Worm (Caenorhabditis elegans) whole organism, L1 larva: ENCODE data around the gene F41E7.7.

Experiments
- C04F5.9 ChIP-seq: sonication (generic microtip); optimal IDR thresholded peaks from 2 replicates; lab custom pipeline; 2016; ENCODE audit warnings: missing genetic modification characterization, missing compliant biosample characterization
- F16B12.6 ChIP-seq: fragments of 150-350 bp; optimal IDR thresholded peaks from 2 replicates; lab custom pipeline; 2014; ENCODE audit warnings: missing biosample characterization, missing genetic modification characterization
- Y116A8C.19 ChIP-seq: sonication (generic microtip); optimal IDR thresholded peaks from 2 replicates; lab custom pipeline; 2016; ENCODE audit warnings: missing compliant biosample characterization, missing genetic modification characterization, borderline replicate concordance
- aha-1 ChIP-seq: fragments of 150-350 bp; optimal IDR thresholded peaks from 2 replicates; lab custom pipeline; 2014; ENCODE audit warnings: missing biosample characterization, missing genetic modification characterization
- alr-1 ChIP-seq: fragments of 200-800 bp; sonication (Bioruptor generic); optimal IDR thresholded peaks from 2 replicates; lab custom pipeline; 2018; ENCODE audit warnings: borderline replicate concordance, mild to moderate bottlenecking, missing genetic modification characterization, missing compliant biosample characterization
- aly-2 ChIP-seq: fragments of 150-350 bp; optimal IDR thresholded peaks from 2 replicates; lab custom pipeline; 2014; ENCODE audit warnings: missing biosample characterization, missing genetic modification characterization
- ceh-88 ChIP-seq: fragments of 200-800 bp; sonication (Bioruptor generic); IDR thresholded peaks from 2 replicates; pipeline ENCODE4 v1.3.6; 2022; ENCODE audit warnings: missing genetic modification characterization, missing compliant biosample characterization
- ceh-90 ChIP-seq: sonication (generic microtip); optimal IDR thresholded peaks from 2 replicates; lab custom pipeline; 2016; ENCODE audit warnings: missing genetic modification characterization, missing compliant biosample characterization
- ces-1 ChIP-seq: fragments of 150-350 bp; optimal IDR thresholded peaks from 2 replicates; lab custom pipeline; 2014; ENCODE audit warnings: missing biosample characterization, missing genetic modification reagents, missing genetic modification characterization
- efl-1 ChIP-seq, 4 experiments: fragments of 150-350 bp; optimal IDR thresholded peaks in 3 of 4; peaks in 1 of 4; 1 replicate in 1 of 4; 2 replicates in 3 of 4; lab custom pipeline; 2014; ENCODE audit warnings: missing biosample characterization in 2 of 4, missing genetic modification characterization in 2 of 4, missing genetic modification reagents in 2 of 4
- efl-3 ChIP-seq: fragments of 200-800 bp; sonication (Bioruptor generic); optimal IDR thresholded peaks from 2 replicates; lab custom pipeline; 2018; ENCODE audit warnings: mild to moderate bottlenecking, missing genetic modification characterization, missing compliant biosample characterization
- elt-2 ChIP-seq: sonication (generic microtip); optimal IDR thresholded peaks from 2 replicates; lab custom pipeline; 2016; ENCODE audit warnings: missing genetic modification characterization, mild to moderate bottlenecking, inconsistent platforms, missing compliant biosample characterization, missing genetic modification reagents
- elt-3 ChIP-seq, 6 experiments: fragments of 150-350 bp in 1 of 6; sonication (generic microtip); optimal IDR thresholded peaks; 2 replicates each; lab custom pipeline; 2017 to 2018; ENCODE audit warnings: missing biosample characterization in 6 of 6, missing genetic modification characterization in 6 of 6, inconsistent platforms in 1 of 6
- ets-5 ChIP-seq: fragments of 200-800 bp; sonication (Bioruptor generic); IDR thresholded peaks from 2 replicates; pipeline ENCODE4 v1.3.6; 2022; ENCODE audit warnings: missing genetic modification characterization, missing compliant biosample characterization
- fkh-10 ChIP-seq: sonication (generic microtip); optimal IDR thresholded peaks from 2 replicates; lab custom pipeline; 2017; ENCODE audit warnings: missing biosample characterization, missing genetic modification reagents, missing genetic modification characterization
- fkh-4 ChIP-seq: sonication (generic microtip); optimal IDR thresholded peaks from 2 replicates; lab custom pipeline; 2016; ENCODE audit warnings: missing compliant biosample characterization, missing genetic modification characterization, borderline replicate concordance
- fkh-8 ChIP-seq: sonication (generic microtip); optimal IDR thresholded peaks from 2 replicates; lab custom pipeline; 2016; ENCODE audit warnings: mild to moderate bottlenecking, missing genetic modification characterization, missing compliant biosample characterization
- fos-1 ChIP-seq: fragments of 150-350 bp; optimal IDR thresholded peaks from 2 replicates; lab custom pipeline; 2014; ENCODE audit warnings: missing biosample characterization, missing genetic modification characterization
- grh-1 ChIP-seq: fragments of 200-800 bp; sonication (Bioruptor generic); IDR thresholded peaks from 2 replicates; pipeline ENCODE4 v1.3.6; 2022; ENCODE audit warnings: missing genetic modification reagents, missing genetic modification characterization, missing compliant biosample characterization
- irx-1 ChIP-seq: sonication (generic microtip); optimal IDR thresholded peaks from 2 replicates; lab custom pipeline; 2016; ENCODE audit warnings: missing genetic modification characterization, missing compliant biosample characterization
- jun-1 ChIP-seq: fragments of 150-350 bp; optimal IDR thresholded peaks from 2 replicates; lab custom pipeline; 2014; ENCODE audit warnings: missing biosample characterization, missing genetic modification reagents, missing genetic modification characterization
- lsy-2 ChIP-seq, 2 experiments: fragments of 150-350 bp; optimal IDR thresholded peaks; 2 replicates each; lab custom pipeline; 2014; ENCODE audit warnings: missing biosample characterization in 2 of 2, missing genetic modification characterization in 2 of 2
- mdl-1 ChIP-seq, 2 experiments: fragments of 150-350 bp; optimal IDR thresholded peaks; 2 replicates each; lab custom pipeline; 2014 to 2017; ENCODE audit warnings: missing biosample characterization in 2 of 2, missing genetic modification characterization in 2 of 2, inconsistent platforms in 1 of 2
- mep-1 ChIP-seq: fragments of 150-350 bp; optimal IDR thresholded peaks from 2 replicates; lab custom pipeline; 2014; ENCODE audit warnings: missing biosample characterization, missing genetic modification characterization
- nhr-11 ChIP-seq: fragments of 150-350 bp; optimal IDR thresholded peaks from 2 replicates; lab custom pipeline; 2014; ENCODE audit warnings: missing biosample characterization, missing genetic modification characterization
- nhr-12 ChIP-seq: sonication (generic microtip); optimal IDR thresholded peaks from 2 replicates; lab custom pipeline; 2017; ENCODE audit warnings: missing biosample characterization, missing genetic modification characterization
- nhr-28 ChIP-seq: fragments of 150-350 bp; optimal IDR thresholded peaks from 2 replicates; lab custom pipeline; 2014; ENCODE audit warnings: missing biosample characterization, missing genetic modification characterization
- nhr-71 ChIP-seq: sonication (generic microtip); optimal IDR thresholded peaks from 2 replicates; lab custom pipeline; 2016; ENCODE audit warnings: mild to moderate bottlenecking, missing genetic modification characterization, moderate library complexity, missing compliant biosample characterization
- nhr-84 ChIP-seq: sonication (generic microtip); optimal IDR thresholded peaks from 2 replicates; lab custom pipeline; 2017; ENCODE audit warnings: missing biosample characterization, missing genetic modification characterization
- nhr-85 ChIP-seq: sonication (generic microtip); peaks from one replicate; lab custom pipeline; 2016; ENCODE audit warnings: missing genetic modification characterization, inconsistent platforms, missing compliant biosample characterization
- nhr-90 ChIP-seq: sonication (generic microtip); optimal IDR thresholded peaks from 2 replicates; lab custom pipeline; 2016; ENCODE audit warnings: mild to moderate bottlenecking, missing genetic modification characterization, missing compliant biosample characterization; ENCODE audit not compliant: poor library complexity
- pqm-1 ChIP-seq: sonication (generic microtip); optimal IDR thresholded peaks from 3 replicates; lab custom pipeline; 2017; ENCODE audit warnings: missing biosample characterization, missing genetic modification characterization
- rnt-1 ChIP-seq: sonication (generic microtip); optimal IDR thresholded peaks from 2 replicates; lab custom pipeline; 2016; ENCODE audit warnings: mild to moderate bottlenecking, missing genetic modification characterization, moderate library complexity, missing compliant biosample characterization
- sox-4 ChIP-seq: sonication (generic microtip); optimal IDR thresholded peaks from 2 replicates; lab custom pipeline; 2016; ENCODE audit warnings: missing genetic modification characterization, missing compliant biosample characterization
- vab-15 ChIP-seq: sonication (generic microtip); optimal IDR thresholded peaks from 2 replicates; lab custom pipeline; 2017; ENCODE audit warnings: missing genotype, mild to moderate bottlenecking, missing genetic modification characterization, missing compliant biosample characterization
- zip-4 ChIP-seq: fragments of 200-800 bp; sonication (Bioruptor generic); optimal IDR thresholded peaks from 2 replicates; lab custom pipeline; 2018; ENCODE audit warnings: mild to moderate bottlenecking, missing genetic modification characterization, moderate library complexity, missing compliant biosample characterization
- ztf-11 ChIP-seq, 2 experiments: sonication (generic microtip); optimal IDR thresholded peaks; 2 replicates each; lab custom pipeline; 2016 to 2017; ENCODE audit warnings: missing genetic modification characterization in 2 of 2, missing biosample characterization in 1 of 2, missing compliant biosample characterization in 1 of 2
- ztf-4 ChIP-seq: fragments of 150-350 bp; optimal IDR thresholded peaks from 2 replicates; lab custom pipeline; 2014; ENCODE audit warnings: missing biosample characterization, missing genetic modification characterization

Gene F41E7.7

ce11 chrX:10333301-10333854, 25.8 kb downstream of the F41E7.7 start, which contains the start of gene R07E3.4 (continued):
- TF ChIP-seq irx-1, result no peak
- peak; percentile 40 for TF ChIP-seq nhr-90 (tag; lab: Kevin White, UChicago)
- TF ChIP-seq vab-15 (tag; lab: Kevin White, UChicago), result no peak
- TF ChIP-seq F16B12.6 (tag; lab: Kevin White, UChicago), result no peak
- TF ChIP-seq rnt-1, result peak; percentile 65
- no peak for TF ChIP-seq fos-1 (tag; lab: Kevin White, UChicago)
- TF ChIP-seq ets-5 (GFP tag; lab: Robert Waterston, UW), result no peak
- no peak for TF ChIP-seq alr-1
- no peak for TF ChIP-seq ceh-88
- TF ChIP-seq fkh-8, result no peak
- TF ChIP-seq ztf-11 (tag; optimal IDR thresholded peaks at IDR 0.05; lab: Kevin White, UChicago), result no peak
- TF ChIP-seq ztf-4 (tag; lab: Kevin White, UChicago), result no peak
- no peak for TF ChIP-seq jun-1 (tag; lab: Kevin White, UChicago)
- no peak for TF ChIP-seq C04F5.9 (tag; lab: Kevin White, UChicago)
- peak; percentile 61 for TF ChIP-seq grh-1 (GFP tag; lab: Robert Waterston, UW)
- peak in 1 of 6 experiments; percentile 28 for TF ChIP-seq elt-3 (tag; optimal IDR thresholded peaks at IDR 0.05; lab: Kevin White, UChicago)
- no peak for TF ChIP-seq aly-2 (tag; lab: Kevin White, UChicago)
- TF ChIP-seq Y116A8C.19 (tag; lab: Kevin White, UChicago), result no peak
- TF ChIP-seq nhr-28 (tag; lab: Kevin White, UChicago), result no peak
- TF ChIP-seq nhr-71 (tag; lab: Kevin White, UChicago), result peak; percentile 80
- TF ChIP-seq fkh-10 (GFP tag; lab: Kevin White, UChicago), result no peak
- TF ChIP-seq nhr-12 (tag; lab: Kevin White, UChicago), result no peak
- TF ChIP-seq zip-4 (GFP tag; lab: Kevin White, UChicago), result no peak
- peak; percentile 72 for TF ChIP-seq nhr-11 (tag; lab: Kevin White, UChicago)
- no peak for TF ChIP-seq mdl-1 (tag; optimal IDR thresholded peaks at IDR 0.05; lab: Kevin White, UChicago)
- TF ChIP-seq efl-3 (GFP tag; lab: Kevin White, UChicago), result no peak
- TF ChIP-seq pqm-1 (tag; lab: Kevin White, UChicago), result peak; percentile 9
- TF ChIP-seq ces-1, result no peak
- TF ChIP-seq aha-1, result no peak
- TF ChIP-seq fkh-4 (tag; lab: Kevin White, UChicago), result no peak
- peak in 1 of 2 experiments; percentile 1 for TF ChIP-seq lsy-2 (tag; optimal IDR thresholded peaks at IDR 0.05; lab: Kevin White, UChicago)

DNA sequence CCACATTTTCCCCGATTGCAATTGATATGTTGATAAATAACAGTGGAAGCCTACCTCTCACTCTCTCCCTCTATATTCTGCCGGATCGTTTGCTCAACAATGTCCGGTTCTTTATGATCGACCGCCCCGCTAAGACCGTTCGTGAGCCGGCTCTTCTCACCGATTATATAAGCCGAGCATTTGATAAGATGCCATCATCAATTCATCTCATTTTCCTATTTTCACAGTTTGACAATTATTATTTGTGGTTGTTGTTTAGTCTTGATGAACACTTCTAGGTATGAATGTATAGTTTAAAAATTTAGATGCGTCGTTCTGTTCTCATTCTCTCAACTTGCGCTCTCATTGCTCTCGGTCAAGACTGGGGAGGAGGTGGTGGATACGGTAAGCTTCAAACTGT, 28.5 kb downstream of the F41E7.7 start, which contains the start of gene idpa-3:
Gene idpa-3, plus strand, starts transcription at position 301 of the 400 bp plus-strand sequence.
- TF ChIP-seq efl-1 (optimal IDR thresholded peaks at IDR 0.05; lab: Kevin White, UChicago) (no peak), efl-1 (GFP tag; optimal IDR thresholded peaks at IDR 0.05 in 1 of 2; lab: Kevin White, UChicago) (peak in 1 of 2 experiments; percentile 34), nhr-28 (tag; lab: Kevin White, UChicago) (no peak)

DNA sequence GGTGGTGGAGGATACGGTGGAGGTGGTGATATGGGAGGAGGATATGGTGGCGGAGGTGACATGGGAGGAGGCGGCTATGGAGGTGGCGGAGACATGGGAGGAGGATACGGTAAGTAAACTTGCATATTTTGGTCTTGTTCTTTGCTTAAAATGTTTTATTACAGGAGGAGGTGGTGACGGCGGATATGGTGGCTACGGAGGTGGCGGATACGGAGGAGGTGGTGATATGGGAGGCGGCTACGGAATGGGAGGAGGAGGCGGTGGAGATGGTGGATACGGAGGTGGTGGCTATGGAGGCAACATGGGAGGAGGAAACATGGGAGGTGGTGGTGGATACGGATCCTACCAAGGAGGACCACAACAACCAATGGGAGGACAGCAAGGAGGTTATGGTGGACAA, 29.0 kb downstream of the F41E7.7 start:
- no peak for TF ChIP-seq elt-2 (tag; lab: Kevin White, UChicago)
- TF ChIP-seq sox-4, result no peak
- TF ChIP-seq nhr-84 (tag; lab: Kevin White, UChicago), result no peak
- no peak for TF ChIP-seq nhr-12 (tag; lab: Kevin White, UChicago)
- no peak for TF ChIP-seq ceh-90 (tag; lab: Kevin White, UChicago)
- TF ChIP-seq efl-3 (GFP tag; lab: Kevin White, UChicago), result no peak
- no peak for TF ChIP-seq nhr-85 (tag; lab: Kevin White, UChicago)
- no peak for TF ChIP-seq pqm-1 (tag; lab: Kevin White, UChicago)
- no peak for TF ChIP-seq mep-1 (tag; lab: Kevin White, UChicago)
- no peak for TF ChIP-seq zip-4 (GFP tag; lab: Kevin White, UChicago)
